Fruit fly (Drosophila melanogaster) whole organism, prepupa: ENCODE data around the gene CG5172.

Source experiments
- CG10669 ChIP-seq: fragments of 200-800 bp; sonication (Bioruptor generic); optimal IDR thresholded peaks from 3 replicates; lab custom pipeline; 2018; ENCODE audit warnings: missing biosample characterization, mild to moderate bottlenecking, missing genetic modification characterization, moderate library complexity
- CG11294 ChIP-seq: fragments of 200-800 bp; sonication (Bioruptor generic); IDR thresholded peaks from 2 replicates; pipeline ENCODE4 v1.3.6; 2022; ENCODE audit warnings: missing biosample characterization, missing genetic modification characterization
- CG11762 ChIP-seq: fragments of 200-800 bp; sonication (Bioruptor generic); optimal IDR thresholded peaks from 3 replicates; lab custom pipeline; 2016; ENCODE audit warnings: missing biosample characterization, missing genetic modification characterization; ENCODE audit not compliant: insufficient read depth
- CG11902 ChIP-seq: fragments of 200-800 bp; sonication (Bioruptor generic); optimal IDR thresholded peaks from 3 replicates; lab custom pipeline; 2016; ENCODE audit warnings: missing biosample characterization, missing genetic modification characterization
- CG1621 ChIP-seq: fragments of 200-800 bp; sonication (Bioruptor generic); optimal IDR thresholded peaks from 3 replicates; lab custom pipeline; 2018; ENCODE audit warnings: missing biosample characterization, mild to moderate bottlenecking, missing genetic modification characterization
- CG16779 ChIP-seq: fragments of 200-800 bp; sonication (Bioruptor generic); optimal IDR thresholded peaks from 3 replicates; lab custom pipeline; 2017; ENCODE audit warnings: missing biosample characterization, mild to moderate bottlenecking, missing genetic modification characterization
- CG3032 ChIP-seq: fragments of 200-800 bp; optimal IDR thresholded peaks from 2 replicates; lab custom pipeline; 2019; ENCODE audit warnings: missing biosample characterization, mild to moderate bottlenecking, missing genetic modification characterization, moderate library complexity
- CG31627 ChIP-seq: fragments of 200-800 bp; sonication (Bioruptor generic); optimal IDR thresholded peaks from 3 replicates; lab custom pipeline; 2016; ENCODE audit warnings: missing biosample characterization, missing genetic modification characterization
- CG32006 ChIP-seq: fragments of 200-800 bp; sonication (Bioruptor generic); optimal IDR thresholded peaks from 3 replicates; lab custom pipeline; 2017; ENCODE audit warnings: missing biosample characterization, mild to moderate bottlenecking, missing genetic modification characterization
- CG34406 ChIP-seq: fragments of 200-800 bp; sonication (Bioruptor generic); optimal IDR thresholded peaks from 3 replicates; lab custom pipeline; 2016; ENCODE audit warnings: missing biosample characterization, missing genetic modification characterization
- CG4318 ChIP-seq: fragments of 200-800 bp; sonication (Bioruptor generic); optimal IDR thresholded peaks from 3 replicates; lab custom pipeline; 2017; ENCODE audit warnings: missing biosample characterization, mild to moderate bottlenecking, missing genetic modification characterization
- CG6163 ChIP-seq: fragments of 200-800 bp; sonication (Bioruptor generic); IDR thresholded peaks from 3 replicates; pipeline ENCODE4 v1.3.6; 2022; ENCODE audit warnings: missing biosample characterization, missing genetic modification characterization
- CG6276 ChIP-seq: fragments of 200-800 bp; sonication (Bioruptor generic); optimal IDR thresholded peaks from 2 replicates; lab custom pipeline; 2017; ENCODE audit warnings: missing biosample characterization, mild to moderate bottlenecking, missing genetic modification characterization
- CG6792 ChIP-seq: fragments of 200-800 bp; sonication (Bioruptor generic); optimal IDR thresholded peaks from 3 replicates; lab custom pipeline; 2016; ENCODE audit warnings: missing biosample characterization, missing genetic modification characterization
- CG6808 ChIP-seq: fragments of 200-800 bp; sonication (Bioruptor generic); optimal IDR thresholded peaks from 3 replicates; lab custom pipeline; 2017; ENCODE audit warnings: missing biosample characterization, missing genetic modification characterization, mild to moderate bottlenecking, moderate library complexity, missing genetic modification reagents
- CG6854 ChIP-seq: fragments of 200-800 bp; sonication (Bioruptor generic); optimal IDR thresholded peaks from 2 replicates; lab custom pipeline; 2017; ENCODE audit warnings: missing biosample characterization, mild to moderate bottlenecking, missing genetic modification characterization
- CG7368 ChIP-seq: fragments of 200-800 bp; sonication (Bioruptor generic); optimal IDR thresholded peaks from 3 replicates; lab custom pipeline; 2016; ENCODE audit warnings: missing biosample characterization, missing genetic modification characterization
- CG8119 ChIP-seq: fragments of 200-800 bp; sonication (Bioruptor generic); IDR thresholded peaks from 3 replicates; pipeline ENCODE4 v1.3.6; 2022; ENCODE audit warnings: missing biosample characterization, missing genetic modification characterization
- CG8319 ChIP-seq: fragments of 200-800 bp; sonication (Bioruptor generic); optimal IDR thresholded peaks from 3 replicates; lab custom pipeline; 2016; ENCODE audit warnings: missing biosample characterization, missing genetic modification characterization
- CG8632 ChIP-seq: fragments of 200-800 bp; sonication (Bioruptor generic); optimal IDR thresholded peaks from 3 replicates; lab custom pipeline; 2016; ENCODE audit warnings: missing biosample characterization, missing genetic modification characterization
- CG9139 ChIP-seq: fragments of 200-800 bp; sonication (Bioruptor generic); optimal IDR thresholded peaks from 3 replicates; lab custom pipeline; 2017; ENCODE audit warnings: missing biosample characterization, mild to moderate bottlenecking, missing genetic modification characterization
- Eip75B ChIP-seq: fragments of 200-800 bp; sonication (Bioruptor generic); optimal IDR thresholded peaks from 3 replicates; lab custom pipeline; 2016; ENCODE audit warnings: missing biosample characterization, missing genetic modification characterization
- Ets21C ChIP-seq: fragments of 200-800 bp; sonication (Bioruptor generic); optimal IDR thresholded peaks from 3 replicates; lab custom pipeline; 2016; ENCODE audit warnings: missing biosample characterization, missing genetic modification characterization
- Ets96B ChIP-seq: fragments of 200-800 bp; optimal IDR thresholded peaks from 2 replicates; lab custom pipeline; 2019; ENCODE audit warnings: missing biosample characterization, mild to moderate bottlenecking, missing genetic modification characterization, moderate library complexity
- Gug ChIP-seq: fragments of 200-800 bp; sonication (Bioruptor generic); IDR thresholded peaks from 2 replicates; pipeline ENCODE4 v1.3.6; 2022; ENCODE audit warnings: missing biosample characterization, missing genetic modification characterization
- Hr38 ChIP-seq: sonication (Bioruptor generic); optimal IDR thresholded peaks from 2 replicates; lab custom pipeline; 2016; ENCODE audit warnings: missing biosample characterization, missing genetic modification characterization
- Hr4 ChIP-seq: fragments of 200-800 bp; sonication (Bioruptor generic); optimal IDR thresholded peaks from 3 replicates; lab custom pipeline; 2016; ENCODE audit warnings: missing biosample characterization, missing genetic modification characterization
- Lpt ChIP-seq: fragments of 200-800 bp; sonication (Bioruptor generic); optimal IDR thresholded peaks from 3 replicates; lab custom pipeline; 2016; ENCODE audit warnings: missing biosample characterization, missing genetic modification characterization
- Met ChIP-seq: fragments of 200-800 bp; sonication (Bioruptor generic); optimal IDR thresholded peaks from 3 replicates; lab custom pipeline; 2016; ENCODE audit warnings: missing biosample characterization, missing genetic modification characterization
- OdsH ChIP-seq: fragments of 200-800 bp; sonication (Bioruptor generic); optimal IDR thresholded peaks from 3 replicates; lab custom pipeline; 2016; ENCODE audit warnings: missing biosample characterization, missing genetic modification characterization
- Sox102F ChIP-seq: fragments of 200-800 bp; sonication (Bioruptor generic); optimal IDR thresholded peaks from 2 replicates; lab custom pipeline; 2016; ENCODE audit warnings: missing biosample characterization, mild to moderate bottlenecking, missing genetic modification characterization
- Sox15 ChIP-seq: fragments of 200-800 bp; sonication (Bioruptor generic); optimal IDR thresholded peaks from 3 replicates; lab custom pipeline; 2016; ENCODE audit warnings: missing biosample characterization, missing genetic modification characterization
- achi ChIP-seq: fragments of 200-800 bp; sonication (Bioruptor generic); optimal IDR thresholded peaks from 3 replicates; lab custom pipeline; 2016; ENCODE audit warnings: missing biosample characterization, missing genetic modification characterization
- acj6 ChIP-seq: fragments of 200-800 bp; sonication (Bioruptor generic); optimal IDR thresholded peaks from 3 replicates; lab custom pipeline; 2016; ENCODE audit warnings: missing biosample characterization, missing genetic modification characterization
- cyc ChIP-seq: fragments of 200-800 bp; sonication (Bioruptor generic); optimal IDR thresholded peaks from 3 replicates; lab custom pipeline; 2016; ENCODE audit warnings: missing biosample characterization, missing genetic modification characterization
- dac ChIP-seq: fragments of 200-800 bp; sonication (Bioruptor generic); optimal IDR thresholded peaks from 2 replicates; lab custom pipeline; 2017; ENCODE audit warnings: missing biosample characterization, mild to moderate bottlenecking, missing genetic modification characterization
- fd59A ChIP-seq: fragments of 200-800 bp; sonication (Bioruptor generic); optimal IDR thresholded peaks from 2 replicates; lab custom pipeline; 2017; ENCODE audit warnings: missing biosample characterization, mild to moderate bottlenecking, missing genetic modification characterization, missing genetic modification reagents
- fd85E ChIP-seq: fragments of 200-800 bp; sonication (Bioruptor generic); optimal IDR thresholded peaks from 3 replicates; lab custom pipeline; 2016; ENCODE audit warnings: missing biosample characterization, missing genetic modification characterization
- fkh ChIP-seq: fragments of 200-800 bp; sonication (Bioruptor generic); optimal IDR thresholded peaks from 3 replicates; lab custom pipeline; 2017; ENCODE audit warnings: missing biosample characterization, mild to moderate bottlenecking, missing genetic modification characterization, moderate library complexity
- lz ChIP-seq: fragments of 200-800 bp; sonication (Bioruptor generic); optimal IDR thresholded peaks from 3 replicates; lab custom pipeline; 2016; ENCODE audit warnings: missing biosample characterization, missing genetic modification characterization
- net ChIP-seq: fragments of 200-800 bp; sonication (Bioruptor generic); optimal IDR thresholded peaks from 3 replicates; lab custom pipeline; 2016; ENCODE audit warnings: missing biosample characterization, missing genetic modification characterization
- pdm3 ChIP-seq: fragments of 200-800 bp; sonication (Bioruptor generic); optimal IDR thresholded peaks from 3 replicates; lab custom pipeline; 2016; ENCODE audit warnings: missing biosample characterization, missing genetic modification characterization
- salr ChIP-seq, 2 experiments: fragments of 200-800 bp; sonication (Bioruptor generic); optimal IDR thresholded peaks; 3 replicates each; lab custom pipeline; 2016 to 2018; ENCODE audit warnings: missing biosample characterization in 2 of 2, missing genetic modification characterization in 2 of 2, mild to moderate bottlenecking in 1 of 2
- spab ChIP-seq: fragments of 200-800 bp; sonication (Bioruptor generic); optimal IDR thresholded peaks from 2 replicates; lab custom pipeline; 2017; ENCODE audit warnings: missing biosample characterization, mild to moderate bottlenecking, missing genetic modification characterization, missing genetic modification reagents
- ss ChIP-seq, 2 experiments: fragments of 200-800 bp; sonication (Bioruptor generic); optimal IDR thresholded peaks; 2 replicates in 1 of 2; 3 replicates in 1 of 2; lab custom pipeline; 2017 to 2018; ENCODE audit warnings: mild to moderate bottlenecking in 2 of 2, missing biosample characterization in 2 of 2, missing genetic modification characterization in 2 of 2, moderate library complexity in 1 of 2
- topi ChIP-seq: fragments of 200-800 bp; sonication (Bioruptor generic); optimal IDR thresholded peaks from 3 replicates; lab custom pipeline; 2016; ENCODE audit warnings: missing biosample characterization, missing genetic modification characterization

CG5172 gene

dm6 chrX:17176542-17176941 is 44.7 kb upstream of the CG5172 start (continued):
- peak in 1 of 2 experiments; percentile 24 for TF ChIP-seq salr (GFP tag; optimal IDR thresholded peaks at IDR 0.05; lab: Kevin White, UChicago)
- peak; percentile 22 for TF ChIP-seq CG6276 (GFP tag; lab: Kevin White, UChicago)
- TF ChIP-seq Ets21C, result no peak
- 0 out of 2 replicates have a peak, but pooled peaks have one; percentile 16 for TF ChIP-seq CG11294 (GFP tag; lab: Robert Waterston, UW)
- TF ChIP-seq achi (GFP tag; lab: Kevin White, UChicago), result peak; percentile 37
- peak; percentile 49 for TF ChIP-seq pdm3 (GFP tag; lab: Kevin White, UChicago)
- peak; percentile 61 for TF ChIP-seq CG32006

- TF ChIP-seq Gug (GFP tag; lab: Robert Waterston, UW) (no peak), CG6163 (GFP tag; lab: Robert Waterston, UW) (peak; percentile 38; the same call in 2 of the 3 replicates), CG6792 (GFP tag; lab: Kevin White, UChicago) (no peak)
Measured at dm6 chrX:17177606-17178005, 43.6 kb upstream of the CG5172 start.

dm6 chrX:17178484-17178921 is 42.7 kb upstream of the CG5172 start:
- TF ChIP-seq CG11902 (GFP tag; lab: Kevin White, UChicago) (peak; percentile 95), CG7368 (GFP tag; lab: Kevin White, UChicago) (peak; percentile 98), CG1621 (tag; lab: Kevin White, UChicago) (peak; percentile 84), Sox15 (GFP tag; lab: Kevin White, UChicago) (peak; percentile 84), Gug (GFP tag; lab: Robert Waterston, UW) (peak; percentile 99), CG9139 (GFP tag; lab: Kevin White, UChicago) (peak; percentile 95), fd59A (no peak), CG4318 (GFP tag; lab: Kevin White, UChicago) (peak; percentile 38), topi (peak; percentile 99), ss (GFP tag; optimal IDR thresholded peaks at IDR 0.05; lab: Kevin White, UChicago) (peak; percentile 98), Hr4 (GFP tag; lab: Kevin White, UChicago) (peak; percentile 97), fd85E (GFP tag; lab: Kevin White, UChicago) (peak; percentile 92), Hr38 (no peak), OdsH (GFP tag; lab: Kevin White, UChicago) (peak; percentile 34), Met (GFP tag; lab: Kevin White, UChicago) (peak; percentile 42), CG11762 (GFP tag; lab: Kevin White, UChicago) (peak; percentile 98), CG34406 (peak; percentile 85), Ets96B (peak; percentile 97), achi (GFP tag; lab: Kevin White, UChicago) (peak; percentile 29), net (GFP tag; lab: Kevin White, UChicago) (peak; percentile 87), CG8319 (peak; percentile 97), CG10669 (GFP tag; lab: Kevin White, UChicago) (peak; percentile 97), CG16779 (peak; percentile 95), CG8119 (0 out of 3 replicates have a peak, but pooled peaks have one; percentile 15), CG6808 (GFP tag; lab: Kevin White, UChicago) (peak; percentile 96), CG11294 (GFP tag; lab: Robert Waterston, UW) (peak; percentile 98), CG6276 (GFP tag; lab: Kevin White, UChicago) (peak; percentile 97), lz (peak; percentile 90), Eip75B (GFP tag; lab: Kevin White, UChicago) (peak; percentile 98), Sox102F (GFP tag; lab: Kevin White, UChicago) (no peak), cyc (GFP tag; lab: Kevin White, UChicago) (peak; percentile 98), CG8632 (GFP tag; lab: Kevin White, UChicago) (peak; percentile 6), CG6163 (GFP tag; lab: Robert Waterston, UW) (peak; percentile 99), CG6854 (peak; percentile 97), dac (GFP tag; lab: Kevin White, UChicago) (no peak), spab (peak; percentile 95), acj6 (GFP tag; lab: Kevin White, UChicago) (peak; percentile 49), salr (GFP tag; optimal IDR thresholded peaks at IDR 0.05; lab: Kevin White, UChicago) (peak; percentile 89 to 93), CG31627 (no peak), fkh (GFP tag; lab: Kevin White, UChicago) (peak; percentile 69), Lpt (GFP tag; lab: Kevin White, UChicago) (no peak), CG3032 (tag; lab: Kevin White, UChicago) (peak; percentile 98), CG32006 (no peak)
